Worm (Caenorhabditis elegans) whole organism, L2 larva: ENCODE results near the gene sri-78.

Experiments used
- F13H6.1 ChIP-seq: sonication (generic microtip); optimal IDR thresholded peaks from 2 replicates; lab custom pipeline; 2016; ENCODE audit warnings: missing genetic modification characterization, missing compliant biosample characterization
- R02D3.7 ChIP-seq: fragments of 150-350 bp; optimal IDR thresholded peaks from 2 replicates; lab custom pipeline; 2014; ENCODE audit warnings: missing biosample characterization, missing genetic modification characterization
- alr-1 ChIP-seq: fragments of 150-350 bp; optimal IDR thresholded peaks from 2 replicates; lab custom pipeline; 2014; ENCODE audit warnings: missing biosample characterization, missing genetic modification characterization
- aly-2 ChIP-seq: fragments of 150-350 bp; optimal IDR thresholded peaks from 2 replicates; lab custom pipeline; 2014; ENCODE audit warnings: missing biosample characterization, missing genetic modification characterization
- blmp-1 ChIP-seq: sonication (generic microtip); optimal IDR thresholded peaks from 2 replicates; lab custom pipeline; 2017; ENCODE audit warnings: missing genetic modification characterization, mild to moderate bottlenecking, missing compliant biosample characterization, antibody characterized with exemption, moderate library complexity; ENCODE audit not compliant: insufficient read depth
- ceh-16 ChIP-seq: fragments of 150-350 bp; optimal IDR thresholded peaks from 2 replicates; lab custom pipeline; 2014; ENCODE audit warnings: missing biosample characterization, missing genetic modification characterization
- ceh-82 ChIP-seq: fragments of 150-350 bp; optimal IDR thresholded peaks from 2 replicates; lab custom pipeline; 2014; ENCODE audit warnings: missing biosample characterization, missing genetic modification characterization
- crh-2 ChIP-seq: sonication (generic microtip); optimal IDR thresholded peaks from 2 replicates; lab custom pipeline; 2017; ENCODE audit warnings: missing biosample characterization, missing genetic modification characterization
- dmd-4 ChIP-seq: sonication (generic microtip); optimal IDR thresholded peaks from 2 replicates; lab custom pipeline; 2017; ENCODE audit warnings: missing biosample characterization, missing genetic modification characterization
- elt-1 ChIP-seq: fragments of 150-350 bp; optimal IDR thresholded peaks from 2 replicates; lab custom pipeline; 2014; ENCODE audit warnings: missing biosample characterization, missing genetic modification characterization
- elt-3 ChIP-seq: sonication (generic microtip); optimal IDR thresholded peaks from 2 replicates; lab custom pipeline; 2017; ENCODE audit warnings: missing biosample characterization, missing genetic modification characterization
- fos-1 ChIP-seq: fragments of 150-350 bp; optimal IDR thresholded peaks from 2 replicates; lab custom pipeline; 2014; ENCODE audit warnings: missing biosample characterization, missing genetic modification characterization
- gmeb-1 ChIP-seq: fragments of 150-350 bp; optimal IDR thresholded peaks from 2 replicates; lab custom pipeline; 2014; ENCODE audit warnings: missing biosample characterization, missing genetic modification characterization
- lin-11 ChIP-seq: fragments of 150-350 bp; sonication (generic microtip); optimal IDR thresholded peaks from 2 replicates; lab custom pipeline; 2014; ENCODE audit warnings: missing biosample characterization, missing genetic modification characterization, inconsistent platforms, mixed read lengths
- lin-13 ChIP-seq: fragments of 150-350 bp; optimal IDR thresholded peaks from 2 replicates; lab custom pipeline; 2014; ENCODE audit warnings: missing biosample characterization, missing genetic modification reagents, missing genetic modification characterization
- lsy-2 ChIP-seq, 2 experiments: fragments of 150-350 bp in 1 of 2; sonication (generic microtip) in 1 of 2; optimal IDR thresholded peaks; 2 replicates each; lab custom pipeline; 2014 to 2017; ENCODE audit warnings: missing biosample characterization in 2 of 2, missing genetic modification characterization in 2 of 2
- mab-5 ChIP-seq: fragments of 150-350 bp; optimal IDR thresholded peaks from 2 replicates; lab custom pipeline; 2014; ENCODE audit warnings: missing biosample characterization, missing genetic modification characterization
- mbf-1 ChIP-seq: sonication (generic microtip); optimal IDR thresholded peaks from 2 replicates; lab custom pipeline; 2017; ENCODE audit warnings: missing biosample characterization, missing genetic modification characterization
- nhr-10 ChIP-seq: sonication (generic microtip); optimal IDR thresholded peaks from 2 replicates; lab custom pipeline; 2017; ENCODE audit warnings: missing biosample characterization, missing genetic modification characterization
- nhr-12 ChIP-seq: fragments of 150-350 bp; optimal IDR thresholded peaks from 2 replicates; lab custom pipeline; 2014; ENCODE audit warnings: missing biosample characterization, missing genetic modification characterization
- nhr-21 ChIP-seq: fragments of 150-350 bp; optimal IDR thresholded peaks from 2 replicates; lab custom pipeline; 2014; ENCODE audit warnings: missing biosample characterization, missing genetic modification characterization
- nhr-23 ChIP-seq: fragments of 150-350 bp; optimal IDR thresholded peaks from 2 replicates; lab custom pipeline; 2014; ENCODE audit warnings: missing biosample characterization, missing genetic modification reagents, missing genetic modification characterization
- nhr-237 ChIP-seq: fragments of 150-350 bp; optimal IDR thresholded peaks from 2 replicates; lab custom pipeline; 2014; ENCODE audit warnings: missing biosample characterization, missing genetic modification characterization
- nhr-6 ChIP-seq: fragments of 150-350 bp; optimal IDR thresholded peaks from 2 replicates; lab custom pipeline; 2014; ENCODE audit warnings: missing biosample characterization, missing genetic modification characterization
- nhr-77 ChIP-seq: fragments of 150-350 bp; optimal IDR thresholded peaks from 2 replicates; lab custom pipeline; 2014; ENCODE audit warnings: missing biosample characterization, missing genetic modification characterization
- peb-1 ChIP-seq: fragments of 150-350 bp; optimal IDR thresholded peaks from 2 replicates; lab custom pipeline; 2014; ENCODE audit warnings: missing biosample characterization, missing genetic modification characterization
- sem-4 ChIP-seq: fragments of 150-350 bp; optimal IDR thresholded peaks from 2 replicates; lab custom pipeline; 2014; ENCODE audit warnings: missing biosample characterization, missing genetic modification reagents, missing genetic modification characterization
- skn-1 ChIP-seq: sonication (generic microtip); optimal IDR thresholded peaks from 2 replicates; lab custom pipeline; 2017; ENCODE audit warnings: missing biosample characterization, missing genetic modification characterization
- sma-3 ChIP-seq: sonication (generic microtip); optimal IDR thresholded peaks from 2 replicates; lab custom pipeline; 2016; ENCODE audit warnings: missing genetic modification reagents, missing genetic modification characterization, missing compliant biosample characterization
- sma-9 ChIP-seq, 2 experiments: fragments of 150-350 bp in 1 of 2; sonication (generic microtip) in 1 of 2; optimal IDR thresholded peaks; 2 replicates each; lab custom pipeline; 2014 to 2016; ENCODE audit warnings: missing genetic modification characterization in 2 of 2, mild to moderate bottlenecking in 1 of 2, missing biosample characterization in 1 of 2, missing compliant biosample characterization in 1 of 2, missing genetic modification reagents in 1 of 2, moderate library complexity in 1 of 2
- snpc-4 ChIP-seq: fragments of 150-350 bp; optimal IDR thresholded peaks from 2 replicates; lab custom pipeline; 2014; ENCODE audit warnings: missing biosample characterization, missing genetic modification characterization
- unc-39 ChIP-seq: fragments of 150-350 bp; optimal IDR thresholded peaks from 2 replicates; lab custom pipeline; 2014; ENCODE audit warnings: missing biosample characterization, missing genetic modification characterization
- unc-55 ChIP-seq: fragments of 150-350 bp; sonication (generic microtip); optimal IDR thresholded peaks from 3 replicates; lab custom pipeline; 2014; ENCODE audit warnings: missing biosample characterization, missing genetic modification reagents, missing genetic modification characterization
- unc-62 ChIP-seq: fragments of 150-350 bp; optimal IDR thresholded peaks from 2 replicates; lab custom pipeline; 2014; ENCODE audit warnings: missing biosample characterization, missing genetic modification reagents, missing genetic modification characterization
- ztf-4 ChIP-seq: fragments of 150-350 bp; optimal IDR thresholded peaks from 2 replicates; lab custom pipeline; 2014; ENCODE audit warnings: missing biosample characterization, missing genetic modification characterization

sri-78 gene

ce11 chrII:3149521-3150190 is 35.3 kb upstream of the sri-78 start, which contains the start of the genes T10D4.11 and T10D4.1:
TSS of gene T10D4.11 (minus strand) at chrII:3149621.
TSS of gene T10D4.1 (plus strand) at chrII:3150140.
- TF ChIP-seq dmd-4 (tag; lab: Kevin White, UChicago) (no peak), skn-1 (tag; lab: Kevin White, UChicago) (no peak), peb-1 (tag; lab: Kevin White, UChicago) (no peak), crh-2 (tag; lab: Kevin White, UChicago) (no peak), elt-3 (tag; lab: Kevin White, UChicago) (no peak), fos-1 (tag; lab: Kevin White, UChicago) (no peak), lin-11 (tag; lab: Kevin White, UChicago) (no peak), aly-2 (tag; lab: Kevin White, UChicago) (no peak), nhr-21 (no peak), nhr-10 (tag; lab: Kevin White, UChicago) (no peak), elt-1 (tag; lab: Kevin White, UChicago) (no peak), R02D3.7 (no peak), nhr-6 (tag; lab: Kevin White, UChicago) (no peak), nhr-237 (tag; lab: Kevin White, UChicago) (no peak), nhr-77 (tag; lab: Kevin White, UChicago) (no peak)

ce11 chrII:3151615-3152014 is 33.3 kb upstream of the sri-78 start, which contains the start of the genes T10D4.14 and T10D4.19:
TSS of gene T10D4.14 (minus strand) at chrII:3151715.
TSS of gene T10D4.19 (plus strand) at chrII:3151918.
- TF ChIP-seq alr-1, result no peak
- TF ChIP-seq ztf-4 (tag; lab: Kevin White, UChicago), result no peak
- TF ChIP-seq sma-9 (GFP tag; optimal IDR thresholded peaks at IDR 0.05; lab: Kevin White, UChicago), result no peak
- TF ChIP-seq sma-9 (tag; optimal IDR thresholded peaks at IDR 0.05; lab: Kevin White, UChicago), result no peak
- no peak for TF ChIP-seq R02D3.7
- TF ChIP-seq F13H6.1 (tag; lab: Kevin White, UChicago), result no peak
- TF ChIP-seq, all 48 proteins: peak for 0

ce11 chrII:3154383-3154782 is 30.6 kb upstream of the sri-78 start, which contains the start of gene sri-32:
TSS of gene sri-32 (minus strand) at chrII:3154483.
- no peak for TF ChIP-seq ceh-82
- no peak for TF ChIP-seq mab-5 (tag; lab: Kevin White, UChicago)

- peak; percentile 5 for TF ChIP-seq nhr-21
- no peak for TF ChIP-seq lin-13 (GFP tag; lab: Kevin White, UChicago)
These were observed 28.2 kb upstream of the sri-78 start, which contains the start of gene sri-33 for ce11 chrII:3156749-3157148. TSS of gene sri-33 (minus strand) at chrII:3156849.

- no peak for TF ChIP-seq sma-9 (GFP tag; optimal IDR thresholded peaks at IDR 0.05; lab: Kevin White, UChicago)
- TF ChIP-seq sma-9 (tag; optimal IDR thresholded peaks at IDR 0.05; lab: Kevin White, UChicago), result no peak
- no peak for TF ChIP-seq F13H6.1 (tag; lab: Kevin White, UChicago)
- no peak for TF ChIP-seq lin-11 (tag; lab: Kevin White, UChicago)
- TF ChIP-seq gmeb-1, result no peak
- TF ChIP-seq nhr-23 (tag; lab: Kevin White, UChicago), result no peak
- no peak for TF ChIP-seq ceh-16 (tag; lab: Kevin White, UChicago)
- TF ChIP-seq mbf-1, result no peak
- TF ChIP-seq sma-3 (GFP tag; lab: Kevin White, UChicago), result no peak
- TF ChIP-seq sem-4 (tag; lab: Kevin White, UChicago), result no peak
- no peak for TF ChIP-seq nhr-12 (tag; lab: Kevin White, UChicago)
- no peak for TF ChIP-seq skn-1 (tag; lab: Kevin White, UChicago)
- no peak for TF ChIP-seq unc-62 (GFP tag; lab: Kevin White, UChicago)
- no peak for TF ChIP-seq nhr-10 (tag; lab: Kevin White, UChicago)
- TF ChIP-seq R02D3.7, result no peak
- no peak for TF ChIP-seq snpc-4 (tag; lab: Kevin White, UChicago)
- TF ChIP-seq lsy-2 (tag; optimal IDR thresholded peaks at IDR 0.05; lab: Kevin White, UChicago), result no peak
- TF ChIP-seq blmp-1, result no peak
- TF ChIP-seq unc-39 (tag; lab: Kevin White, UChicago), result no peak
- TF ChIP-seq alr-1, result no peak
- no peak for TF ChIP-seq unc-55 (GFP tag; lab: Kevin White, UChicago)
These were observed 26.0 kb upstream of the sri-78 start, which contains the start of gene sri-34 for ce11 chrII:3158985-3159384. TSS of gene sri-34 (minus strand) at chrII:3159085.
